Worm (Caenorhabditis elegans): Measurements from ENCODE around the gene sre-35.

Gene sre-35

ce11 chrII:12425644-12426222 is 26.9 kb downstream of the sre-35 start, which contains the start of gene daf-22:
daf-22 (minus strand) TSS chrII:12425694.
- TF ChIP-seq zag-1 (tag; optimal IDR thresholded peaks at IDR 0.05), result no peak
- TF ChIP-seq gmeb-1 (tag; optimal IDR thresholded peaks at IDR 0.05), result peak; percentile 37
- no peak for TF ChIP-seq elt-1 (tag; optimal IDR thresholded peaks at IDR 0.05)
- no peak for TF ChIP-seq lin-11 (tag; optimal IDR thresholded peaks at IDR 0.05)
- peak; percentile 28 for TF ChIP-seq sma-3 (GFP tag; optimal IDR thresholded peaks at IDR 0.05)
- TF ChIP-seq sma-9 (GFP tag; optimal IDR thresholded peaks at IDR 0.05), result peak; percentile 57
- TF ChIP-seq sma-9 (tag; optimal IDR thresholded peaks at IDR 0.05), result no peak
- peak; percentile 59 for TF ChIP-seq crh-2 (tag; optimal IDR thresholded peaks at IDR 0.05)
- peak; percentile 65 for TF ChIP-seq fos-1 (tag; optimal IDR thresholded peaks at IDR 0.05)

ce11 chrII:12420486-12420885 is 32.2 kb downstream of the sre-35 start, which contains the start of gene sre-26:
sre-26 (minus strand) TSS chrII:12420586.
- no peak for TF ChIP-seq ama-1 (optimal IDR thresholded peaks at IDR 0.05)

ce11 chrII:12417996-12418395 is 34.7 kb downstream of the sre-35 start:
- TF ChIP-seq lsy-2 (tag; optimal IDR thresholded peaks at IDR 0.05), result no peak
- no peak for TF ChIP-seq sma-3 (GFP tag; optimal IDR thresholded peaks at IDR 0.05)
- TF ChIP-seq sma-9 (GFP tag; optimal IDR thresholded peaks at IDR 0.05), result peak; percentile 10
- TF ChIP-seq sma-9 (tag; optimal IDR thresholded peaks at IDR 0.05), result no peak

- no peak for TF ChIP-seq nhr-237 (tag; optimal IDR thresholded peaks at IDR 0.05)
- no peak for TF ChIP-seq nhr-6 (tag; optimal IDR thresholded peaks at IDR 0.05)
- no peak for TF ChIP-seq lin-39 (tag; optimal IDR thresholded peaks at IDR 0.05)
- no peak for TF ChIP-seq F13H6.1 (tag; optimal IDR thresholded peaks at IDR 0.05)
- no peak for TF ChIP-seq ztf-4 (tag; optimal IDR thresholded peaks at IDR 0.05)
- TF ChIP-seq mab-5 (tag; optimal IDR thresholded peaks at IDR 0.05), result no peak
- TF ChIP-seq lin-13 (GFP tag; optimal IDR thresholded peaks at IDR 0.05), result no peak
- TF ChIP-seq nhr-21 (tag; optimal IDR thresholded peaks at IDR 0.05), result no peak
- TF ChIP-seq Y55F3AM.14 (GFP tag; optimal IDR thresholded peaks at IDR 0.05), result no peak
- TF ChIP-seq dmd-4 (tag; optimal IDR thresholded peaks at IDR 0.05), result no peak
- no peak for TF ChIP-seq skn-1 (tag; optimal IDR thresholded peaks at IDR 0.05)
Measured at ce11 chrII:12417514-12417913, 35.1 kb downstream of the sre-35 start, which contains the start of gene sre-27. sre-27 (minus strand) TSS chrII:12417614.

- TF ChIP-seq nhr-6 (tag; optimal IDR thresholded peaks at IDR 0.05) (no peak), crh-2 (tag; optimal IDR thresholded peaks at IDR 0.05) (no peak), gmeb-1 (tag; optimal IDR thresholded peaks at IDR 0.05) (no peak), unc-55 (GFP tag; optimal IDR thresholded peaks at IDR 0.05) (no peak), dmd-4 (tag; optimal IDR thresholded peaks at IDR 0.05) (no peak), ceh-16 (tag; optimal IDR thresholded peaks at IDR 0.05) (no peak), lin-11 (tag; optimal IDR thresholded peaks at IDR 0.05) (no peak), lin-13 (GFP tag; optimal IDR thresholded peaks at IDR 0.05) (no peak), sem-4 (tag; optimal IDR thresholded peaks at IDR 0.05) (no peak), zag-1 (tag; optimal IDR thresholded peaks at IDR 0.05) (no peak), lsy-2 (tag; optimal IDR thresholded peaks at IDR 0.05) (no peak), aly-2 (tag; optimal IDR thresholded peaks at IDR 0.05) (no peak)
Measured at ce11 chrII:12414805-12415204, 37.8 kb downstream of the sre-35 start, which contains the start of gene Y57A10C.11. Y57A10C.11 (minus strand) TSS chrII:12414905.

- TF ChIP-seq ZK546.5 (tag; optimal IDR thresholded peaks at IDR 0.05) (no peak), ama-1 (optimal IDR thresholded peaks at IDR 0.05) (no peak), nhr-129 (tag; optimal IDR thresholded peaks at IDR 0.05) (no peak), mdl-1 (tag; optimal IDR thresholded peaks at IDR 0.05) (no peak), ztf-11 (tag; optimal IDR thresholded peaks at IDR 0.05) (no peak), lin-13 (GFP tag; optimal IDR thresholded peaks at IDR 0.05) (no peak)
Measured at ce11 chrII:12412417-12412816, 40.2 kb downstream of the sre-35 start, which contains the start of gene Y57A10C.1. Y57A10C.1 (minus strand) TSS chrII:12412517.

ce11 chrII:12410107-12410506 is 42.5 kb downstream of the sre-35 start, which contains the start of gene F57G9.3:
F57G9.3 (minus strand) TSS chrII:12410207.
- TF ChIP-seq skn-1 (tag; optimal IDR thresholded peaks at IDR 0.05) (no peak), ztf-11 (tag; optimal IDR thresholded peaks at IDR 0.05) (no peak), ceh-82 (tag; optimal IDR thresholded peaks at IDR 0.05) (no peak), gmeb-1 (tag; optimal IDR thresholded peaks at IDR 0.05) (no peak), nhr-11 (tag; optimal IDR thresholded peaks at IDR 0.05) (no peak), mbf-1 (tag; optimal IDR thresholded peaks at IDR 0.05) (no peak), Y55F3AM.14 (GFP tag; optimal IDR thresholded peaks at IDR 0.05) (no peak), nhr-12 (tag; optimal IDR thresholded peaks at IDR 0.05) (no peak), zag-1 (tag; optimal IDR thresholded peaks at IDR 0.05) (no peak), nhr-10 (tag; optimal IDR thresholded peaks at IDR 0.05) (no peak), ama-1 (optimal IDR thresholded peaks at IDR 0.05) (no peak), egl-27 (tag; optimal IDR thresholded peaks at IDR 0.05) (no peak), sem-4 (tag; optimal IDR thresholded peaks at IDR 0.05) (no peak), ztf-1 (GFP tag; conservative IDR thresholded peaks at IDR 0.05) (no peak), F13H6.1 (tag; optimal IDR thresholded peaks at IDR 0.05) (no peak), nhr-25 (tag; optimal IDR thresholded peaks at IDR 0.05) (no peak)

Measured in whole organism, L2 larva.